Worm (Caenorhabditis elegans) whole organism, L4 larva: Measurements from ENCODE around the gene C44H9.6.

Experiments used
- D1046.2 ChIP-seq: fragments of 200-800 bp; sonication (Bioruptor generic); IDR thresholded peaks from 2 replicates; pipeline ENCODE4 v1.3.6; 2022; ENCODE audit warnings: missing genetic modification characterization, missing compliant biosample characterization
- F10B5.3 ChIP-seq: sonication (generic microtip); optimal IDR thresholded peaks from 2 replicates; lab custom pipeline; 2016; ENCODE audit warnings: mild to moderate bottlenecking, missing genetic modification characterization, missing compliant biosample characterization
- F44E2.7 ChIP-seq: fragments of 200-800 bp; sonication (Bioruptor generic); IDR thresholded peaks from 2 replicates; pipeline ENCODE4 v2.1.2; 2022; ENCODE audit warnings: missing genetic modification characterization, missing compliant biosample characterization
- R02D3.7 ChIP-seq: fragments of 150-350 bp; sonication (generic microtip); optimal IDR thresholded peaks from 3 replicates; lab custom pipeline; 2014; ENCODE audit warnings: missing biosample characterization, missing genetic modification characterization
- T20F7.1 ChIP-seq: fragments of 200-800 bp; sonication (Bioruptor generic); optimal IDR thresholded peaks from 2 replicates; lab custom pipeline; 2018; ENCODE audit warnings: mild to moderate bottlenecking, missing genetic modification characterization, missing compliant biosample characterization
- T26A8.4 ChIP-seq: fragments of 200-800 bp; sonication (Bioruptor generic); IDR thresholded peaks from 2 replicates; pipeline ENCODE4 v1.3.6; 2022; ENCODE audit warnings: missing genetic modification characterization, missing compliant biosample characterization
- ZK337.2 ChIP-seq: fragments of 200-800 bp; sonication (Bioruptor generic); IDR thresholded peaks from 2 replicates; pipeline ENCODE4 v1.3.6; 2022; ENCODE audit warnings: missing genetic modification reagents, missing genetic modification characterization, missing compliant biosample characterization
- ZK546.5 ChIP-seq, 2 experiments: sonication (generic microtip); optimal IDR thresholded peaks; 2 replicates each; lab custom pipeline; 2017; ENCODE audit warnings: missing biosample characterization in 2 of 2, missing genetic modification characterization in 2 of 2
- ama-1 ChIP-seq: fragments of 150-350 bp; optimal IDR thresholded peaks from 2 replicates; lab custom pipeline; 2014; ENCODE audit warnings: inconsistent platforms, mixed read lengths
- arid-1 ChIP-seq: fragments of 200-800 bp; sonication (Bioruptor generic); conservative IDR thresholded peaks from 2 replicates; pipeline ENCODE4 v1.3.6; 2022; ENCODE audit warnings: missing genetic modification reagents, missing genetic modification characterization, missing compliant biosample characterization
- ceh-82 ChIP-seq: sonication (generic microtip); optimal IDR thresholded peaks from 2 replicates; lab custom pipeline; 2017; ENCODE audit warnings: missing biosample characterization, missing genetic modification characterization
- ces-1 ChIP-seq: fragments of 150-350 bp; sonication (generic microtip); optimal IDR thresholded peaks from 4 replicates; lab custom pipeline; 2014; ENCODE audit warnings: missing biosample characterization, missing genetic modification reagents, missing genetic modification characterization
- ctbp-1 ChIP-seq: fragments of 200-800 bp; sonication (Bioruptor generic); IDR thresholded peaks from 2 replicates; pipeline ENCODE4 v1.3.6; 2022; ENCODE audit warnings: missing genetic modification reagents, missing genetic modification characterization, missing compliant biosample characterization
- daf-19 ChIP-seq: fragments of 200-800 bp; sonication (Bioruptor generic); conservative IDR thresholded peaks from 2 replicates; pipeline ENCODE4 v1.3.6; 2022; ENCODE audit warnings: missing genetic modification characterization, missing compliant biosample characterization
- dmd-6 ChIP-seq: fragments of 200-800 bp; sonication (Bioruptor generic); IDR thresholded peaks from 2 replicates; pipeline ENCODE4 v1.3.6; 2022; ENCODE audit warnings: missing genetic modification reagents, missing genetic modification characterization, missing compliant biosample characterization
- dmd-8 ChIP-seq: fragments of 200-800 bp; sonication (Bioruptor generic); IDR thresholded peaks from 2 replicates; pipeline ENCODE4 v1.3.6; 2022; ENCODE audit warnings: missing genetic modification characterization, missing compliant biosample characterization
- dmd-9 ChIP-seq: fragments of 200-800 bp; sonication (Bioruptor generic); IDR thresholded peaks from 2 replicates; pipeline ENCODE4 v1.3.6; 2022; ENCODE audit warnings: missing genetic modification reagents, missing genetic modification characterization, missing compliant biosample characterization
- dpl-1 ChIP-seq: fragments of 150-350 bp; optimal IDR thresholded peaks from 2 replicates; lab custom pipeline; 2014; ENCODE audit warnings: missing biosample characterization, missing genetic modification reagents, missing genetic modification characterization
- duxl-1 ChIP-seq: sonication (generic microtip); optimal IDR thresholded peaks from 2 replicates; lab custom pipeline; 2016; ENCODE audit warnings: mild to moderate bottlenecking, missing genetic modification characterization, moderate library complexity, missing compliant biosample characterization; ENCODE audit not compliant: poor library complexity
- egl-27 ChIP-seq: sonication (generic microtip); optimal IDR thresholded peaks from 3 replicates; lab custom pipeline; 2017; ENCODE audit warnings: missing biosample characterization, missing genetic modification reagents, missing genetic modification characterization
- fkh-10 ChIP-seq: fragments of 150-350 bp; optimal IDR thresholded peaks from 2 replicates; lab custom pipeline; 2014; ENCODE audit warnings: missing biosample characterization, missing genetic modification reagents, missing genetic modification characterization
- gei-8 ChIP-seq: fragments of 200-800 bp; sonication (Bioruptor generic); optimal IDR thresholded peaks from 2 replicates; lab custom pipeline; 2018; ENCODE audit warnings: mild to moderate bottlenecking, missing genetic modification characterization, missing compliant biosample characterization
- hlh-30 ChIP-seq: sonication (generic microtip); optimal IDR thresholded peaks from 2 replicates; lab custom pipeline; 2017; ENCODE audit warnings: antibody characterized with exemption, mild to moderate bottlenecking, missing genetic modification characterization, missing compliant biosample characterization; ENCODE audit not compliant: insufficient read depth
- hmg-1.1 ChIP-seq: fragments of 200-800 bp; sonication (Bioruptor generic); IDR thresholded peaks from 2 replicates; pipeline ENCODE4 v1.3.6; 2022; ENCODE audit warnings: missing genetic modification reagents, missing genetic modification characterization, missing compliant biosample characterization
- lin-13 ChIP-seq: fragments of 150-350 bp; optimal IDR thresholded peaks from 2 replicates; lab custom pipeline; 2014; ENCODE audit warnings: missing biosample characterization, missing genetic modification reagents, missing genetic modification characterization
- lin-15B ChIP-seq: fragments of 150-350 bp; sonication (generic microtip); optimal IDR thresholded peaks from 3 replicates; lab custom pipeline; 2014; ENCODE audit warnings: missing biosample characterization, missing genetic modification characterization
- lin-29 ChIP-seq: fragments of 200-800 bp; sonication (Bioruptor generic); IDR thresholded peaks from 2 replicates; pipeline ENCODE4 v1.3.6; 2022; ENCODE audit warnings: missing genetic modification reagents, missing genetic modification characterization, missing compliant biosample characterization
- lin-38 ChIP-seq: fragments of 200-800 bp; sonication (Bioruptor generic); IDR thresholded peaks from 2 replicates; pipeline ENCODE4 v1.3.6; 2022; ENCODE audit warnings: missing genetic modification reagents, missing genetic modification characterization, missing compliant biosample characterization
- lin-39 ChIP-seq: fragments of 150-350 bp; optimal IDR thresholded peaks from 2 replicates; lab custom pipeline; 2014; ENCODE audit warnings: missing biosample characterization, missing genetic modification reagents, missing genetic modification characterization
- lsy-2 ChIP-seq, 2 experiments: fragments of 150-350 bp in 1 of 2; sonication (generic microtip) in 1 of 2; optimal IDR thresholded peaks; 2 replicates each; lab custom pipeline; 2014 to 2017; ENCODE audit warnings: missing biosample characterization in 2 of 2, missing genetic modification characterization in 2 of 2
- madf-9 ChIP-seq: fragments of 200-800 bp; sonication (Bioruptor generic); conservative IDR thresholded peaks from 2 replicates; pipeline ENCODE4 v1.3.6; 2022; ENCODE audit warnings: missing genetic modification reagents, missing genetic modification characterization, missing compliant biosample characterization
- mdl-1 ChIP-seq, 2 experiments: fragments of 150-350 bp in 1 of 2; sonication (generic microtip) in 1 of 2; optimal IDR thresholded peaks; 2 replicates each; lab custom pipeline; 2014 to 2017; ENCODE audit warnings: missing biosample characterization in 2 of 2, missing genetic modification characterization in 2 of 2
- mdt-29 ChIP-seq: fragments of 200-800 bp; sonication (Bioruptor generic); IDR thresholded peaks from 2 replicates; pipeline ENCODE4 v1.3.6; 2022; ENCODE audit warnings: missing genetic modification reagents, missing genetic modification characterization, missing compliant biosample characterization
- nhr-102 ChIP-seq: sonication (generic microtip); optimal IDR thresholded peaks from 2 replicates; lab custom pipeline; 2016; ENCODE audit warnings: mild to moderate bottlenecking, missing genetic modification characterization, moderate library complexity, missing compliant biosample characterization
- nhr-11 ChIP-seq: fragments of 150-350 bp; optimal IDR thresholded peaks from 2 replicates; lab custom pipeline; 2014; ENCODE audit warnings: missing biosample characterization, missing genetic modification characterization
- nhr-237 ChIP-seq: sonication (generic microtip); optimal IDR thresholded peaks from 2 replicates; lab custom pipeline; 2017; ENCODE audit warnings: missing biosample characterization, missing genetic modification characterization
- nhr-42 ChIP-seq: fragments of 200-800 bp; sonication (Bioruptor generic); IDR thresholded peaks from 2 replicates; pipeline ENCODE4 v1.3.6; 2022; ENCODE audit warnings: missing genetic modification characterization, missing compliant biosample characterization
- nhr-48 ChIP-seq: sonication (generic microtip); optimal IDR thresholded peaks from 2 replicates; lab custom pipeline; 2016; ENCODE audit warnings: mild to moderate bottlenecking, missing genetic modification characterization, missing compliant biosample characterization
- nhr-6 ChIP-seq: fragments of 150-350 bp; optimal IDR thresholded peaks from 2 replicates; lab custom pipeline; 2014; ENCODE audit warnings: missing biosample characterization, missing genetic modification characterization
- nhr-76 ChIP-seq: fragments of 150-350 bp; optimal IDR thresholded peaks from 2 replicates; lab custom pipeline; 2014; ENCODE audit warnings: missing biosample characterization, missing genetic modification characterization
- nhr-77 ChIP-seq: fragments of 150-350 bp; optimal IDR thresholded peaks from 2 replicates; lab custom pipeline; 2014; ENCODE audit warnings: missing biosample characterization, missing genetic modification characterization
- pha-4 ChIP-seq, 2 experiments: fragments of 150-350 bp in 1 of 2; fragments of 200-800 bp in 1 of 2; sonication (Bioruptor generic) in 1 of 2; IDR thresholded peaks in 1 of 2; optimal IDR thresholded peaks in 1 of 2; 2 replicates each; pipeline versions ENCODE4 v1.3.6 to Lab custom; 2014 to 2022; ENCODE audit warnings: missing genetic modification characterization in 2 of 2, missing genetic modification reagents in 2 of 2, missing biosample characterization in 1 of 2, missing compliant biosample characterization in 1 of 2
- set-16 ChIP-seq: fragments of 200-800 bp; sonication (Bioruptor generic); IDR thresholded peaks from 2 replicates; pipeline ENCODE4 v1.3.6; 2022; ENCODE audit warnings: missing genetic modification reagents, missing genetic modification characterization, missing compliant biosample characterization
- snpc-4 ChIP-seq: fragments of 150-350 bp; optimal IDR thresholded peaks from 2 replicates; lab custom pipeline; 2014; ENCODE audit warnings: missing biosample characterization, missing genetic modification characterization
- spr-3 ChIP-seq: fragments of 200-800 bp; sonication (Bioruptor generic); optimal IDR thresholded peaks from 2 replicates; lab custom pipeline; 2018; ENCODE audit warnings: mild to moderate bottlenecking, missing genetic modification characterization, missing compliant biosample characterization
- tag-97 ChIP-seq: fragments of 200-800 bp; sonication (Bioruptor generic); IDR thresholded peaks from 2 replicates; pipeline ENCODE4 v1.3.6; 2022; ENCODE audit warnings: missing genetic modification characterization, missing compliant biosample characterization
- tra-1 ChIP-seq: fragments of 200-800 bp; sonication (Bioruptor generic); IDR thresholded peaks from 2 replicates; pipeline ENCODE4 v1.3.6; 2022; ENCODE audit warnings: missing genetic modification reagents, missing genetic modification characterization, missing compliant biosample characterization
- zfp-2 ChIP-seq: sonication (generic microtip); optimal IDR thresholded peaks from 2 replicates; lab custom pipeline; 2016; ENCODE audit warnings: mild to moderate bottlenecking, missing genetic modification characterization, missing compliant biosample characterization
- zfp-3 ChIP-seq: fragments of 200-800 bp; sonication (Bioruptor generic); conservative IDR thresholded peaks from 2 replicates; pipeline ENCODE4 v1.3.6; 2022; ENCODE audit warnings: missing genetic modification reagents, missing genetic modification characterization, missing compliant biosample characterization
- ztf-11 ChIP-seq: fragments of 150-350 bp; optimal IDR thresholded peaks from 2 replicates; lab custom pipeline; 2014; ENCODE audit warnings: missing biosample characterization, missing genetic modification characterization
- ztf-7 ChIP-seq: fragments of 150-350 bp; optimal IDR thresholded peaks from 2 replicates; lab custom pipeline; 2014; ENCODE audit warnings: missing biosample characterization, missing genetic modification characterization

The C44H9.6 gene

ce11 chrV:12814481-12814882, 30.7 kb downstream of the C44H9.6 start (continued):
- TF ChIP-seq fkh-10 (GFP tag; lab: Kevin White, UChicago) (peak; percentile 65), zfp-2 (no peak), ZK337.2 (GFP tag; lab: Robert Waterston, UW) (no peak), nhr-48 (tag; lab: Kevin White, UChicago) (no peak), nhr-6 (tag; lab: Kevin White, UChicago) (peak; percentile 71), ama-1 (lab: Kevin White, UChicago) (peak; percentile 10), arid-1 (GFP tag; lab: Robert Waterston, UW) (no peak), lin-13 (no peak), gei-8 (peak; percentile 9), lin-15B (no peak), nhr-76 (no peak), dmd-6 (GFP tag; lab: Robert Waterston, UW) (peak; percentile 51; the same call in 1 of the 2 replicates), snpc-4 (tag; lab: Kevin White, UChicago) (no peak), lin-38 (GFP tag; lab: Robert Waterston, UW) (0 out of 2 replicates have a peak, but pooled peaks have one; percentile 19), ctbp-1 (peak; percentile 82), nhr-11 (tag; lab: Kevin White, UChicago) (peak; percentile 83), lin-39 (tag; lab: Kevin White, UChicago) (no peak), ces-1 (GFP tag; lab: Kevin White, UChicago) (no peak), ZK546.5 (tag; optimal IDR thresholded peaks at IDR 0.05; lab: Kevin White, UChicago) (no peak), F10B5.3 (tag; lab: Kevin White, UChicago) (no peak), duxl-1 (tag; lab: Kevin White, UChicago) (no peak), dmd-9 (no peak)

- no peak for TF ChIP-seq duxl-1 (tag; lab: Kevin White, UChicago)
- no peak for TF ChIP-seq F44E2.7 (GFP tag; lab: Robert Waterston, UW)
- no peak for TF ChIP-seq T20F7.1 (GFP tag; lab: Kevin White, UChicago)
- TF ChIP-seq ztf-11 (tag; lab: Kevin White, UChicago), result no peak
- TF ChIP-seq nhr-237 (tag; lab: Kevin White, UChicago), result no peak
- TF ChIP-seq hlh-30, result no peak
- no peak for TF ChIP-seq ztf-7 (tag; lab: Kevin White, UChicago)
- no peak for TF ChIP-seq dmd-9
- TF ChIP-seq ZK546.5 (tag; optimal IDR thresholded peaks at IDR 0.05; lab: Kevin White, UChicago), result no peak
- no peak for TF ChIP-seq set-16 (GFP tag; lab: Robert Waterston, UW)
- no peak for TF ChIP-seq dmd-8 (GFP tag; lab: Robert Waterston, UW)
- TF ChIP-seq pha-4 (GFP tag; IDR thresholded peaks at IDR 0.05; lab: Robert Waterston, UW), result no peak
- TF ChIP-seq pha-4 (tag; optimal IDR thresholded peaks at IDR 0.05; lab: Kevin White, UChicago), result no peak
- TF ChIP-seq tra-1 (GFP tag; lab: Robert Waterston, UW), result no peak
- TF ChIP-seq D1046.2 (GFP tag; lab: Robert Waterston, UW), result no peak
- TF ChIP-seq daf-19, result no peak
- no peak for TF ChIP-seq dpl-1
- no peak for TF ChIP-seq nhr-77 (tag; lab: Kevin White, UChicago)
- no peak for TF ChIP-seq ceh-82 (tag; lab: Kevin White, UChicago)
- no peak for TF ChIP-seq nhr-102
- TF ChIP-seq spr-3 (GFP tag; lab: Kevin White, UChicago), result no peak
These were observed 31.1 kb downstream of the C44H9.6 start, which contains the start of gene ZC443.3 for ce11 chrV:12814022-12814421. TSS of gene ZC443.3 (minus strand) at chrV:12814122.

ce11 chrV:12811810-12812209, 33.3 kb downstream of the C44H9.6 start:
- TF ChIP-seq ama-1 (lab: Kevin White, UChicago) (peak; percentile 13), mdt-29 (GFP tag; lab: Robert Waterston, UW) (no peak), R02D3.7 (tag; lab: Kevin White, UChicago) (no peak), egl-27 (no peak), duxl-1 (tag; lab: Kevin White, UChicago) (no peak), madf-9 (GFP tag; lab: Robert Waterston, UW) (no peak), T26A8.4 (GFP tag; lab: Robert Waterston, UW) (peak; percentile 40), mdl-1 (tag; optimal IDR thresholded peaks at IDR 0.05; lab: Kevin White, UChicago) (no peak), tag-97 (no peak), lsy-2 (tag; optimal IDR thresholded peaks at IDR 0.05; lab: Kevin White, UChicago) (no peak), hmg-1.1 (0 out of 2 replicates have a peak, but pooled peaks have one; percentile 15), zfp-3 (GFP tag; lab: Robert Waterston, UW) (peak; percentile 6; the same call in 1 of the 2 replicates), nhr-42 (GFP tag; lab: Robert Waterston, UW) (no peak), lin-29 (GFP tag; lab: Robert Waterston, UW) (no peak)
